Worm (Caenorhabditis elegans) whole organism, mixed stage, embryonic: ENCODE data around the gene mltn-13.

Experiments
- hlh-1 ChIP-seq: fragments of 150-350 bp; optimal IDR thresholded peaks from 2 replicates; lab custom pipeline; 2014; ENCODE audit warnings: missing biosample characterization, missing genetic modification reagents, missing genetic modification characterization
- mls-2 ChIP-seq: sonication (generic microtip); optimal IDR thresholded peaks from 2 replicates; lab custom pipeline; 2016; ENCODE audit warnings: mild to moderate bottlenecking, missing genetic modification characterization, moderate library complexity, missing compliant biosample characterization
- sptf-1 ChIP-seq: sonication (generic microtip); optimal IDR thresholded peaks from 2 replicates; lab custom pipeline; 2017; ENCODE audit warnings: mild to moderate bottlenecking, missing genetic modification characterization, moderate library complexity, missing compliant biosample characterization
- unc-62 ChIP-seq: fragments of 150-350 bp; optimal IDR thresholded peaks from 2 replicates; lab custom pipeline; 2014; ENCODE audit warnings: missing biosample characterization, missing genetic modification reagents, missing genetic modification characterization

ce11 chrX:4434577-4434976, 13.6 kb downstream of the mltn-13 start:
- TF ChIP-seq unc-62 (GFP tag; lab: Kevin White, UChicago), result no peak
- no peak for TF ChIP-seq mls-2
- TF ChIP-seq sptf-1 (tag; lab: Kevin White, UChicago), result no peak
- no peak for TF ChIP-seq hlh-1 (tag; lab: Kevin White, UChicago)
